Worm (Caenorhabditis elegans) whole organism, L1 larva: Measurements from ENCODE around the gene pgap-3.

Source experiments
- C16A3.4 ChIP-seq: fragments of 150-350 bp; optimal IDR thresholded peaks from 2 replicates; lab custom pipeline; 2014; ENCODE audit warnings: missing biosample characterization, missing genetic modification characterization
- Y116A8C.19 ChIP-seq: sonication (generic microtip); optimal IDR thresholded peaks from 2 replicates; lab custom pipeline; 2016; ENCODE audit warnings: missing compliant biosample characterization, missing genetic modification characterization, borderline replicate concordance
- aha-1 ChIP-seq: fragments of 150-350 bp; optimal IDR thresholded peaks from 2 replicates; lab custom pipeline; 2014; ENCODE audit warnings: missing biosample characterization, missing genetic modification characterization
- alr-1 ChIP-seq: fragments of 200-800 bp; sonication (Bioruptor generic); optimal IDR thresholded peaks from 2 replicates; lab custom pipeline; 2018; ENCODE audit warnings: borderline replicate concordance, mild to moderate bottlenecking, missing genetic modification characterization, missing compliant biosample characterization
- aly-2 ChIP-seq: fragments of 150-350 bp; optimal IDR thresholded peaks from 2 replicates; lab custom pipeline; 2014; ENCODE audit warnings: missing biosample characterization, missing genetic modification characterization
- ama-1 ChIP-seq: fragments of 150-350 bp; optimal IDR thresholded peaks from 2 replicates; lab custom pipeline; 2014
- ceh-8 ChIP-seq: fragments of 200-800 bp; sonication (Bioruptor generic); optimal IDR thresholded peaks from 2 replicates; lab custom pipeline; 2018; ENCODE audit warnings: mild to moderate bottlenecking, missing genetic modification characterization, moderate library complexity, missing compliant biosample characterization
- ceh-88 ChIP-seq: fragments of 200-800 bp; sonication (Bioruptor generic); IDR thresholded peaks from 2 replicates; pipeline ENCODE4 v1.3.6; 2022; ENCODE audit warnings: missing genetic modification characterization, missing compliant biosample characterization
- ceh-90 ChIP-seq: sonication (generic microtip); optimal IDR thresholded peaks from 2 replicates; lab custom pipeline; 2016; ENCODE audit warnings: missing genetic modification characterization, missing compliant biosample characterization
- dpl-1 ChIP-seq, 3 experiments: fragments of 150-350 bp in 2 of 3; sonication (generic microtip) in 1 of 3; optimal IDR thresholded peaks; 2 replicates each; lab custom pipeline; 2014 to 2017; ENCODE audit warnings: missing biosample characterization in 3 of 3, missing genetic modification characterization in 3 of 3, missing genetic modification reagents in 3 of 3
- dsc-1 ChIP-seq: sonication (generic microtip); optimal IDR thresholded peaks from 2 replicates; lab custom pipeline; 2016; ENCODE audit warnings: mild to moderate bottlenecking, missing genetic modification characterization, missing compliant biosample characterization
- efl-3 ChIP-seq: fragments of 200-800 bp; sonication (Bioruptor generic); optimal IDR thresholded peaks from 2 replicates; lab custom pipeline; 2018; ENCODE audit warnings: mild to moderate bottlenecking, missing genetic modification characterization, missing compliant biosample characterization
- egl-13 ChIP-seq: sonication (generic microtip); optimal IDR thresholded peaks from 2 replicates; lab custom pipeline; 2016; ENCODE audit warnings: missing genotype, missing genetic modification reagents, missing genetic modification characterization, missing compliant biosample characterization
- egl-27 ChIP-seq, 2 experiments: fragments of 150-350 bp in 1 of 2; sonication (generic microtip); optimal IDR thresholded peaks; 3 replicates each; lab custom pipeline; 2017 to 2018; ENCODE audit warnings: missing biosample characterization in 2 of 2, missing genetic modification characterization in 2 of 2, missing genetic modification reagents in 2 of 2
- elt-3 ChIP-seq, 6 experiments: fragments of 150-350 bp in 1 of 6; sonication (generic microtip); optimal IDR thresholded peaks; 2 replicates each; lab custom pipeline; 2017 to 2018; ENCODE audit warnings: missing biosample characterization in 6 of 6, missing genetic modification characterization in 6 of 6, inconsistent platforms in 1 of 6
- fos-1 ChIP-seq: fragments of 150-350 bp; optimal IDR thresholded peaks from 2 replicates; lab custom pipeline; 2014; ENCODE audit warnings: missing biosample characterization, missing genetic modification characterization
- hlh-17 ChIP-seq: fragments of 200-800 bp; sonication (Bioruptor generic); optimal IDR thresholded peaks from 2 replicates; lab custom pipeline; 2018; ENCODE audit warnings: missing genetic modification characterization, mild to moderate bottlenecking, missing compliant biosample characterization, moderate library complexity, borderline replicate concordance
- hlh-4 ChIP-seq: sonication (generic microtip); optimal IDR thresholded peaks from 2 replicates; lab custom pipeline; 2016; ENCODE audit warnings: mild to moderate bottlenecking, missing genetic modification characterization, missing compliant biosample characterization
- irx-1 ChIP-seq: sonication (generic microtip); optimal IDR thresholded peaks from 2 replicates; lab custom pipeline; 2016; ENCODE audit warnings: missing genetic modification characterization, missing compliant biosample characterization
- isw-1 ChIP-seq: fragments of 200-800 bp; sonication (Bioruptor generic); IDR thresholded peaks from 2 replicates; pipeline ENCODE4 v1.3.6; 2022; ENCODE audit warnings: missing genetic modification characterization, missing compliant biosample characterization
- jun-1 ChIP-seq: fragments of 150-350 bp; optimal IDR thresholded peaks from 2 replicates; lab custom pipeline; 2014; ENCODE audit warnings: missing biosample characterization, missing genetic modification reagents, missing genetic modification characterization
- lin-13 ChIP-seq: fragments of 150-350 bp; optimal IDR thresholded peaks from 2 replicates; lab custom pipeline; 2014; ENCODE audit warnings: missing biosample characterization, missing genetic modification reagents, missing genetic modification characterization
- lin-14 ChIP-seq: fragments of 200-800 bp; sonication (Bioruptor generic); optimal IDR thresholded peaks from 2 replicates; lab custom pipeline; 2018; ENCODE audit warnings: mild to moderate bottlenecking, missing genetic modification characterization, moderate library complexity, missing compliant biosample characterization
- lin-15B ChIP-seq: fragments of 150-350 bp; sonication (generic microtip); optimal IDR thresholded peaks from 3 replicates; lab custom pipeline; 2014; ENCODE audit warnings: missing biosample characterization, missing genetic modification characterization
- lin-35 ChIP-seq, 2 experiments: fragments of 150-350 bp; optimal IDR thresholded peaks; 2 replicates each; lab custom pipeline; 2014; ENCODE audit warnings: missing biosample characterization in 2 of 2, missing genetic modification characterization in 2 of 2, missing genetic modification reagents in 2 of 2
- lir-3 ChIP-seq: sonication (generic microtip); optimal IDR thresholded peaks from 2 replicates; lab custom pipeline; 2016; ENCODE audit warnings: mild to moderate bottlenecking, missing genetic modification characterization, moderate library complexity, missing compliant biosample characterization; ENCODE audit not compliant: poor library complexity
- lsy-2 ChIP-seq, 2 experiments: fragments of 150-350 bp; optimal IDR thresholded peaks; 2 replicates each; lab custom pipeline; 2014; ENCODE audit warnings: missing biosample characterization in 2 of 2, missing genetic modification characterization in 2 of 2
- mab-9 ChIP-seq: fragments of 200-800 bp; sonication (Bioruptor generic); IDR thresholded peaks from 2 replicates; pipeline ENCODE4 v1.3.6; 2022; ENCODE audit warnings: missing genetic modification reagents, missing genetic modification characterization, missing compliant biosample characterization
- mdl-1 ChIP-seq, 2 experiments: fragments of 150-350 bp; optimal IDR thresholded peaks; 2 replicates each; lab custom pipeline; 2014 to 2017; ENCODE audit warnings: missing biosample characterization in 2 of 2, missing genetic modification characterization in 2 of 2, inconsistent platforms in 1 of 2
- mef-2 ChIP-seq: fragments of 150-350 bp; optimal IDR thresholded peaks from 2 replicates; lab custom pipeline; 2014; ENCODE audit warnings: missing biosample characterization, missing genetic modification characterization
- mep-1 ChIP-seq: fragments of 150-350 bp; optimal IDR thresholded peaks from 2 replicates; lab custom pipeline; 2014; ENCODE audit warnings: missing biosample characterization, missing genetic modification characterization
- nhr-12 ChIP-seq: sonication (generic microtip); optimal IDR thresholded peaks from 2 replicates; lab custom pipeline; 2017; ENCODE audit warnings: missing biosample characterization, missing genetic modification characterization
- nhr-19 ChIP-seq: fragments of 200-800 bp; sonication (Bioruptor generic); conservative IDR thresholded peaks from 2 replicates; pipeline ENCODE4 v1.3.6; 2022; ENCODE audit warnings: missing genetic modification characterization, missing compliant biosample characterization
- nhr-237 ChIP-seq: fragments of 150-350 bp; optimal IDR thresholded peaks from 2 replicates; lab custom pipeline; 2014; ENCODE audit warnings: missing biosample characterization, missing genetic modification characterization
- nhr-71 ChIP-seq: sonication (generic microtip); optimal IDR thresholded peaks from 2 replicates; lab custom pipeline; 2016; ENCODE audit warnings: mild to moderate bottlenecking, missing genetic modification characterization, moderate library complexity, missing compliant biosample characterization
- nhr-85 ChIP-seq: sonication (generic microtip); peaks from one replicate; lab custom pipeline; 2016; ENCODE audit warnings: missing genetic modification characterization, inconsistent platforms, missing compliant biosample characterization
- nhr-90 ChIP-seq: sonication (generic microtip); optimal IDR thresholded peaks from 2 replicates; lab custom pipeline; 2016; ENCODE audit warnings: mild to moderate bottlenecking, missing genetic modification characterization, missing compliant biosample characterization; ENCODE audit not compliant: poor library complexity
- pqm-1 ChIP-seq: sonication (generic microtip); optimal IDR thresholded peaks from 3 replicates; lab custom pipeline; 2017; ENCODE audit warnings: missing biosample characterization, missing genetic modification characterization
- rnt-1 ChIP-seq: sonication (generic microtip); optimal IDR thresholded peaks from 2 replicates; lab custom pipeline; 2016; ENCODE audit warnings: mild to moderate bottlenecking, missing genetic modification characterization, moderate library complexity, missing compliant biosample characterization
- skn-1 ChIP-seq: fragments of 150-350 bp; optimal IDR thresholded peaks from 2 replicates; lab custom pipeline; 2014; ENCODE audit warnings: missing biosample characterization, missing genetic modification characterization
- snpc-4 ChIP-seq: fragments of 150-350 bp; optimal IDR thresholded peaks from 2 replicates; lab custom pipeline; 2014; ENCODE audit warnings: missing biosample characterization, missing genetic modification characterization
- sptf-1 ChIP-seq: fragments of 150-350 bp; optimal IDR thresholded peaks from 2 replicates; lab custom pipeline; 2014; ENCODE audit warnings: missing biosample characterization, missing genetic modification characterization
- sup-37 ChIP-seq: fragments of 200-800 bp; sonication (Bioruptor generic); optimal IDR thresholded peaks from 2 replicates; lab custom pipeline; 2018; ENCODE audit warnings: mild to moderate bottlenecking, missing genetic modification characterization, missing compliant biosample characterization
- swsn-7 ChIP-seq: sonication (generic microtip); optimal IDR thresholded peaks from 2 replicates; lab custom pipeline; 2016; ENCODE audit warnings: missing genetic modification characterization, missing compliant biosample characterization
- unc-130 ChIP-seq: fragments of 150-350 bp; optimal IDR thresholded peaks from 2 replicates; lab custom pipeline; 2017; ENCODE audit warnings: missing biosample characterization, missing genetic modification characterization, inconsistent platforms
- unc-62 ChIP-seq: fragments of 150-350 bp; optimal IDR thresholded peaks from 2 replicates; lab custom pipeline; 2014; ENCODE audit warnings: missing biosample characterization, missing genetic modification reagents, missing genetic modification characterization
- unc-86 ChIP-seq: sonication (generic microtip); optimal IDR thresholded peaks from 2 replicates; lab custom pipeline; 2016; ENCODE audit warnings: missing genetic modification characterization, missing compliant biosample characterization
- zag-1 ChIP-seq: fragments of 150-350 bp; optimal IDR thresholded peaks from 2 replicates; lab custom pipeline; 2014; ENCODE audit warnings: missing biosample characterization, missing genetic modification characterization
- ztf-4 ChIP-seq: fragments of 150-350 bp; optimal IDR thresholded peaks from 2 replicates; lab custom pipeline; 2014; ENCODE audit warnings: missing biosample characterization, missing genetic modification characterization

Gene pgap-3

ce11 chrV:6055289-6055688 is 7.6 kb upstream of the pgap-3 start, which contains the start of gene srd-20:
TSS of gene srd-20 (plus strand) at chrV:6055589.
- TF ChIP-seq aly-2 (tag; lab: Kevin White, UChicago): no peak
- TF ChIP-seq Y116A8C.19 (tag; lab: Kevin White, UChicago): no peak
- no peak for TF ChIP-seq swsn-7
- no peak for TF ChIP-seq ceh-90 (tag; lab: Kevin White, UChicago)
- TF ChIP-seq sptf-1: no peak
- no peak for TF ChIP-seq egl-27 (tag; optimal IDR thresholded peaks at IDR 0.05; lab: Kevin White, UChicago)
- no peak for TF ChIP-seq skn-1 (tag; lab: Kevin White, UChicago)
- TF ChIP-seq ceh-8 (GFP tag; lab: Kevin White, UChicago): no peak
- no peak for TF ChIP-seq mef-2 (tag; lab: Kevin White, UChicago)
- no peak for TF ChIP-seq irx-1
- no peak for TF ChIP-seq jun-1

ce11 chrV:6053188-6053687 is 5.5 kb upstream of the pgap-3 start, which contains the start of gene seip-1:
TSS of gene seip-1 (minus strand) at chrV:6053238.
- TF ChIP-seq ceh-8 (GFP tag; lab: Kevin White, UChicago): peak; percentile 57
- no peak for TF ChIP-seq unc-62
- TF ChIP-seq ceh-90 (tag; lab: Kevin White, UChicago): peak; percentile 19
- TF ChIP-seq lin-13 (GFP tag; lab: Kevin White, UChicago): peak; percentile 72
- TF ChIP-seq C16A3.4: peak; percentile 88
- TF ChIP-seq lin-35 (GFP tag; optimal IDR thresholded peaks at IDR 0.05; lab: Kevin White, UChicago): peak; percentile 81 to 87
- peak; percentile 64 for TF ChIP-seq ztf-4
- peak; percentile 70 for TF ChIP-seq irx-1
- TF ChIP-seq elt-3 (tag; optimal IDR thresholded peaks at IDR 0.05; lab: Kevin White, UChicago): peak in 2 of 6 experiments; percentile 56 to 58
- peak; percentile 56 for TF ChIP-seq mab-9 (GFP tag; lab: Robert Waterston, UW)
- peak; percentile 85 for TF ChIP-seq swsn-7
- peak in 1 of 2 experiments; percentile 82 for TF ChIP-seq mdl-1 (tag; optimal IDR thresholded peaks at IDR 0.05; lab: Kevin White, UChicago)
- peak; percentile 97 for TF ChIP-seq lin-14 (GFP tag; lab: Kevin White, UChicago)
- TF ChIP-seq snpc-4 (tag; lab: Kevin White, UChicago): peak; percentile 71
- TF ChIP-seq nhr-237 (tag; lab: Kevin White, UChicago): peak; percentile 72
- peak; percentile 64 for TF ChIP-seq nhr-90 (tag; lab: Kevin White, UChicago)
- peak; percentile 75 for TF ChIP-seq fos-1 (tag; lab: Kevin White, UChicago)
- no peak for TF ChIP-seq nhr-12 (tag; lab: Kevin White, UChicago)
- peak; percentile 83 for TF ChIP-seq nhr-85
- peak; percentile 68 for TF ChIP-seq zag-1 (tag; lab: Kevin White, UChicago)
- TF ChIP-seq isw-1 (GFP tag; lab: Robert Waterston, UW): peak; percentile 69
- peak; percentile 76 for TF ChIP-seq ceh-88 (GFP tag; lab: Robert Waterston, UW)
- TF ChIP-seq aly-2 (tag; lab: Kevin White, UChicago): no peak
- no peak for TF ChIP-seq aha-1
- TF ChIP-seq unc-86 (tag; lab: Kevin White, UChicago): peak; percentile 75
- peak; percentile 89 for TF ChIP-seq skn-1 (tag; lab: Kevin White, UChicago)
- TF ChIP-seq lsy-2 (tag; optimal IDR thresholded peaks at IDR 0.05; lab: Kevin White, UChicago): peak; percentile 76 to 91
- TF ChIP-seq nhr-71 (tag; lab: Kevin White, UChicago): peak; percentile 92
- peak; percentile 81 for TF ChIP-seq rnt-1 (tag; lab: Kevin White, UChicago)
- TF ChIP-seq efl-3 (GFP tag; lab: Kevin White, UChicago): no peak
- TF ChIP-seq lin-15B (tag; lab: Kevin White, UChicago): peak; percentile 80
- TF ChIP-seq pqm-1 (tag; lab: Kevin White, UChicago): no peak
- peak; percentile 58 for TF ChIP-seq lir-3 (tag; lab: Kevin White, UChicago)
- TF ChIP-seq egl-13 (tag; lab: Kevin White, UChicago): peak; percentile 72
- TF ChIP-seq alr-1 (tag; lab: Kevin White, UChicago): no peak
- no peak for TF ChIP-seq sup-37
- TF ChIP-seq dpl-1 (GFP tag; optimal IDR thresholded peaks at IDR 0.05; lab: Kevin White, UChicago): peak; percentile 71 to 81 (median 72)
- peak; percentile 43 for TF ChIP-seq ama-1 (lab: Kevin White, UChicago)
- peak; percentile 92 for TF ChIP-seq unc-130 (tag; lab: Kevin White, UChicago)
- peak; percentile 39 for TF ChIP-seq mef-2 (tag; lab: Kevin White, UChicago)
- TF ChIP-seq dsc-1 (tag; lab: Kevin White, UChicago): peak; percentile 51
- TF ChIP-seq mep-1 (tag; lab: Kevin White, UChicago): peak; percentile 94
- peak; percentile 81 for TF ChIP-seq nhr-19
- peak; percentile 67 for TF ChIP-seq jun-1
- no peak for TF ChIP-seq egl-27 (tag; optimal IDR thresholded peaks at IDR 0.05; lab: Kevin White, UChicago)
- no peak for TF ChIP-seq hlh-17
- TF ChIP-seq hlh-4 (tag; lab: Kevin White, UChicago): no peak
